Fruit fly (Drosophila melanogaster) whole organism, wandering third instar larva: ENCODE measurements around the gene CG45067.

Experiments
- Abd-B ChIP-seq: fragments of >200 bp; optimal IDR thresholded peaks from 2 replicates; lab custom pipeline; 2017; ENCODE audit warnings: missing biosample characterization, missing genetic modification characterization
- CG32264 ChIP-seq: fragments of 200-800 bp; sonication (Bioruptor generic); optimal IDR thresholded peaks from 2 replicates; lab custom pipeline; 2016; ENCODE audit warnings: missing biosample characterization, missing genetic modification characterization
- CG9705 ChIP-seq: fragments of 200-800 bp; sonication (Bioruptor generic); optimal IDR thresholded peaks from 2 replicates; lab custom pipeline; 2018; ENCODE audit warnings: missing biosample characterization, mild to moderate bottlenecking, missing genetic modification characterization
- CrebA ChIP-seq: fragments of 200-800 bp; sonication (Bioruptor generic); optimal IDR thresholded peaks from 2 replicates; lab custom pipeline; 2016; ENCODE audit warnings: missing biosample characterization, mild to moderate bottlenecking, missing genetic modification characterization, borderline replicate concordance
- Dfd ChIP-seq: fragments of >200 bp; optimal IDR thresholded peaks from 2 replicates; lab custom pipeline; 2017; ENCODE audit warnings: missing biosample characterization, missing genetic modification characterization
- Dif ChIP-seq: fragments of 200-275, 200-300 bp; sonication (Bioruptor generic); optimal IDR thresholded peaks from 2 replicates; lab custom pipeline; 2018; ENCODE audit warnings: missing biosample characterization, missing genetic modification characterization; ENCODE audit not compliant: partially characterized antibody
- GATAd ChIP-seq: sonication (Bioruptor generic); optimal IDR thresholded peaks from 2 replicates; lab custom pipeline; 2016; ENCODE audit warnings: missing biosample characterization, missing genetic modification characterization
- HLH106 ChIP-seq: fragments of 200-800 bp; optimal IDR thresholded peaks from 3 replicates; lab custom pipeline; 2019; ENCODE audit warnings: missing biosample characterization, mild to moderate bottlenecking, missing genetic modification characterization, moderate library complexity
- Hnf4 ChIP-seq: fragments of 200-800 bp; sonication (Bioruptor generic); optimal IDR thresholded peaks from 2 replicates; lab custom pipeline; 2016; ENCODE audit warnings: missing biosample characterization, mild to moderate bottlenecking, missing genetic modification characterization
- Hr78 ChIP-seq: fragments of >200 bp; optimal IDR thresholded peaks from 2 replicates; lab custom pipeline; 2017; ENCODE audit warnings: missing biosample characterization, missing genetic modification characterization
- Hr83 ChIP-seq: fragments of 200-300 bp; sonication (Bioruptor generic); optimal IDR thresholded peaks from 2 replicates; lab custom pipeline; 2016; ENCODE audit warnings: missing biosample characterization, mild to moderate bottlenecking, missing genetic modification characterization, moderate library complexity; ENCODE audit not compliant: poor library complexity, severe bottlenecking
- Jra ChIP-seq: sonication (Bioruptor generic); optimal IDR thresholded peaks from 2 replicates; lab custom pipeline; 2016; ENCODE audit warnings: missing biosample characterization, missing genetic modification characterization
- Mio ChIP-seq: sonication (Bioruptor generic); optimal IDR thresholded peaks from 2 replicates; lab custom pipeline; 2016; ENCODE audit warnings: missing biosample characterization, missing genetic modification characterization
- Myc ChIP-seq: fragments of >200 bp; optimal IDR thresholded peaks from 2 replicates; lab custom pipeline; 2017
- N ChIP-seq: fragments of >200 bp; optimal IDR thresholded peaks from 2 replicates; lab custom pipeline; 2018; ENCODE audit warnings: missing biosample characterization, missing external identifiers, missing genetic modification characterization
- OdsH ChIP-seq: fragments of 200-800 bp; sonication (Bioruptor generic); optimal IDR thresholded peaks from 2 replicates; lab custom pipeline; 2016; ENCODE audit warnings: missing biosample characterization, mild to moderate bottlenecking, missing genetic modification characterization
- Rel ChIP-seq, 2 experiments: fragments of 200-800 bp; sonication (Bioruptor generic) in 1 of 2; optimal IDR thresholded peaks; 2 replicates in 1 of 2; 3 replicates in 1 of 2; lab custom pipeline; 2016 to 2019; ENCODE audit warnings: mild to moderate bottlenecking in 2 of 2, missing biosample characterization in 2 of 2, missing genetic modification characterization in 2 of 2, moderate library complexity in 1 of 2
- Sp1 ChIP-seq: fragments of 200-800 bp; sonication (Bioruptor generic); optimal IDR thresholded peaks from 3 replicates; lab custom pipeline; 2019; ENCODE audit warnings: missing biosample characterization, mild to moderate bottlenecking, missing genetic modification characterization, moderate library complexity
- Vsx2 ChIP-seq: fragments of 200-300, 225-300 bp; sonication (Bioruptor generic); optimal IDR thresholded peaks from 2 replicates; lab custom pipeline; 2018; ENCODE audit warnings: missing biosample characterization, missing genetic modification characterization; ENCODE audit not compliant: partially characterized antibody
- br ChIP-seq: fragments of 200-800 bp; sonication (Bioruptor generic); optimal IDR thresholded peaks from 2 replicates; lab custom pipeline; 2016; ENCODE audit warnings: missing biosample characterization, missing genetic modification characterization
- brk ChIP-seq: fragments of 200-800 bp; sonication (Bioruptor generic); optimal IDR thresholded peaks from 2 replicates; lab custom pipeline; 2016; ENCODE audit warnings: missing biosample characterization, mild to moderate bottlenecking, missing genetic modification characterization
- dl ChIP-seq, 2 experiments: fragments of 175-275, 200-275 bp in 1 of 2; fragments of 200-275 bp in 1 of 2; sonication (Bioruptor generic); optimal IDR thresholded peaks; lab custom pipeline; 2018; ENCODE audit warnings: mild to moderate bottlenecking in 2 of 2, missing biosample characterization in 2 of 2, missing genetic modification characterization in 2 of 2, moderate library complexity in 2 of 2; ENCODE audit not compliant: partially characterized antibody in 2 of 2, insufficient read depth in 1 of 2
- dmrt93B ChIP-seq: fragments of 200-800 bp; sonication (Bioruptor generic); optimal IDR thresholded peaks from 2 replicates; lab custom pipeline; 2018; ENCODE audit warnings: missing biosample characterization, mild to moderate bottlenecking, missing genetic modification characterization
- dsf ChIP-seq: sonication (Bioruptor generic); optimal IDR thresholded peaks from 2 replicates; lab custom pipeline; 2016; ENCODE audit warnings: missing biosample characterization, missing genetic modification characterization, borderline replicate concordance
- ey ChIP-seq: fragments of 200-800 bp; sonication (Bioruptor generic); optimal IDR thresholded peaks from 2 replicates; lab custom pipeline; 2016; ENCODE audit warnings: missing biosample characterization, missing genetic modification characterization
- foxo ChIP-seq, 2 experiments: fragments of 200-800 bp; sonication (Bioruptor generic); optimal IDR thresholded peaks; 2 replicates in 1 of 2; 3 replicates in 1 of 2; lab custom pipeline; 2016 to 2017; ENCODE audit warnings: missing biosample characterization in 2 of 2, missing genetic modification characterization in 2 of 2
- fru ChIP-seq: fragments of 200-800 bp; sonication (Bioruptor generic); optimal IDR thresholded peaks from 3 replicates; lab custom pipeline; 2016; ENCODE audit warnings: missing biosample characterization, mild to moderate bottlenecking, missing genetic modification characterization
- h ChIP-seq: fragments of 200-800 bp; sonication (Bioruptor generic); optimal IDR thresholded peaks from 3 replicates; lab custom pipeline; 2016; ENCODE audit warnings: missing biosample characterization, mild to moderate bottlenecking, missing genetic modification characterization
- jim ChIP-seq: fragments of 175-275, 200-325 bp; sonication (Bioruptor generic); optimal IDR thresholded peaks from 2 replicates; lab custom pipeline; 2016; ENCODE audit warnings: missing biosample characterization, mild to moderate bottlenecking, missing genetic modification characterization
- lola ChIP-seq: fragments of >200 bp; optimal IDR thresholded peaks from 2 replicates; lab custom pipeline; 2017; ENCODE audit warnings: missing biosample characterization, missing genetic modification characterization
- pan ChIP-seq: fragments of >200 bp; optimal IDR thresholded peaks from 2 replicates; lab custom pipeline; 2017
- psq ChIP-seq: fragments of 200-800 bp; sonication (Bioruptor generic); optimal IDR thresholded peaks from 3 replicates; lab custom pipeline; 2017; ENCODE audit warnings: missing biosample characterization, mild to moderate bottlenecking, missing genetic modification characterization, moderate library complexity
- rgr ChIP-seq: fragments of 200-800 bp; sonication (Bioruptor generic); optimal IDR thresholded peaks from 3 replicates; lab custom pipeline; 2016; ENCODE audit warnings: missing biosample characterization, mild to moderate bottlenecking, missing genetic modification characterization
- sage ChIP-seq: fragments of 200-800 bp; sonication (Bioruptor generic); optimal IDR thresholded peaks from 2 replicates; lab custom pipeline; 2016; ENCODE audit warnings: missing biosample characterization, mild to moderate bottlenecking, missing genetic modification characterization
- sv ChIP-seq: fragments of 200-800 bp; sonication (Bioruptor generic); optimal IDR thresholded peaks from 3 replicates; lab custom pipeline; 2016; ENCODE audit warnings: missing biosample characterization, missing genetic modification characterization
- tai ChIP-seq: sonication (Bioruptor generic); optimal IDR thresholded peaks from 2 replicates; lab custom pipeline; 2016; ENCODE audit warnings: missing biosample characterization, missing genetic modification characterization
- usp ChIP-seq: fragments of >200 bp; optimal IDR thresholded peaks from 2 replicates; lab custom pipeline; 2017; ENCODE audit warnings: missing biosample characterization, missing genetic modification characterization
- woc ChIP-seq: sonication (Bioruptor generic); optimal IDR thresholded peaks from 2 replicates; lab custom pipeline; 2016; ENCODE audit warnings: missing biosample characterization, mild to moderate bottlenecking, missing genetic modification characterization

The CG45067 gene

dm6 chr3L:3077568-3078107 is 36.6 kb downstream of the CG45067 start:
- no peak for TF ChIP-seq CG9705 (GFP tag; lab: Kevin White, UChicago)
- TF ChIP-seq sv (GFP tag; lab: Kevin White, UChicago): no peak
- peak; percentile 3 for TF ChIP-seq tai (GFP tag; lab: Kevin White, UChicago)
- peak; percentile 64 for TF ChIP-seq Hnf4 (GFP tag; lab: Kevin White, UChicago)
- peak; percentile 51 for TF ChIP-seq woc (GFP tag; lab: Kevin White, UChicago)
- peak; percentile 59 for TF ChIP-seq fru (GFP tag; lab: Kevin White, UChicago)
- no peak for TF ChIP-seq Abd-B (GFP tag; lab: Kevin White, UChicago)
- no peak for TF ChIP-seq sage
- peak; percentile 89 for TF ChIP-seq CrebA (GFP tag; lab: Kevin White, UChicago)
- TF ChIP-seq Sp1: peak; percentile 81
- TF ChIP-seq brk (GFP tag; lab: Kevin White, UChicago): peak; percentile 22
- no peak for TF ChIP-seq usp
- peak; percentile 75 for TF ChIP-seq br (GFP tag; lab: Kevin White, UChicago)
- no peak for TF ChIP-seq dmrt93B (GFP tag; lab: Kevin White, UChicago)
- no peak for TF ChIP-seq GATAd (GFP tag; lab: Kevin White, UChicago)
- TF ChIP-seq N (GFP tag; lab: Kevin White, UChicago): no peak
- peak; percentile 30 for TF ChIP-seq HLH106 (tag; lab: Kevin White, UChicago)
- TF ChIP-seq Vsx2 (GFP tag; lab: Kevin White, UChicago): no peak
- peak; percentile 81 for TF ChIP-seq h
- TF ChIP-seq Jra (GFP tag; lab: Kevin White, UChicago): peak; percentile 87
- peak; percentile 82 for TF ChIP-seq Dif (GFP tag; lab: Kevin White, UChicago)
- peak; percentile 82 for TF ChIP-seq Hr83
- TF ChIP-seq Dfd (GFP tag; lab: Kevin White, UChicago): no peak
- TF ChIP-seq lola: no peak
- TF ChIP-seq rgr (GFP tag; lab: Kevin White, UChicago): peak; percentile 75
- no peak for TF ChIP-seq dsf (GFP tag; lab: Kevin White, UChicago)
- TF ChIP-seq dl (GFP tag; optimal IDR thresholded peaks at IDR 0.05; lab: Kevin White, UChicago; ENCODE audit: insufficient read depth in 1 of 2, partially characterized antibody in 2 of 2): peak; percentile 44 to 69
- peak; percentile 20 for TF ChIP-seq Myc (lab: Kevin White, UChicago)
- peak; percentile 44 for TF ChIP-seq jim (GFP tag; lab: Kevin White, UChicago)
- TF ChIP-seq Rel (GFP tag; optimal IDR thresholded peaks at IDR 0.05; lab: Kevin White, UChicago): peak; percentile 81
- peak; percentile 82 for TF ChIP-seq Rel (tag; optimal IDR thresholded peaks at IDR 0.05; lab: Kevin White, UChicago)
- TF ChIP-seq ey: peak; percentile 52
- TF ChIP-seq Mio (GFP tag; lab: Kevin White, UChicago): peak; percentile 42
- peak; percentile 59 to 79 for TF ChIP-seq foxo (GFP tag; optimal IDR thresholded peaks at IDR 0.05; lab: Kevin White, UChicago)
- peak; percentile 55 for TF ChIP-seq OdsH (GFP tag; lab: Kevin White, UChicago)
- TF ChIP-seq psq (GFP tag; lab: Kevin White, UChicago): peak; percentile 96
- no peak for TF ChIP-seq pan (lab: Kevin White, UChicago)
- no peak for TF ChIP-seq Hr78 (GFP tag; lab: Kevin White, UChicago)
- TF ChIP-seq CG32264: no peak

DNA sequence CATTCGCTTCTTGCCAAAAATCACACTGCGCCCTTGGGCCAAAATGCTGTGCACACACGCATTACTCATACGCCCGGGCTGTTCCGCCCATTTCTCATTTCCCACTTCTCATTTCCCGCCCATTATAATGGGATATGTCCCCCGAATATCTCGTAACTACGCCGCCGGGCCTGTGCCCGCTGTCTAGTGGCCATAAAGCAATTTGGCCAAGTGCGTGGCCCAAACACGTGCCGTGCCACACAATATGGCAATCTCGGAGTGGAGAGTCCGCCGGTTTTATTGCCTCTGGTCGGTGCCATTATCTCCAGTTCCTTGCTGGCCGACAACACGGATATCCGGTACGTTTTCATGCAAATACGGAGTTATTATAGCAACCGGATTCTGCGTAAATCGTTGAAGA is 37.3 kb downstream of the CG45067 start:
- TF ChIP-seq h (no peak), Dif (GFP tag; lab: Kevin White, UChicago) (no peak), HLH106 (tag; lab: Kevin White, UChicago) (no peak), Abd-B (GFP tag; lab: Kevin White, UChicago) (no peak)

DNA sequence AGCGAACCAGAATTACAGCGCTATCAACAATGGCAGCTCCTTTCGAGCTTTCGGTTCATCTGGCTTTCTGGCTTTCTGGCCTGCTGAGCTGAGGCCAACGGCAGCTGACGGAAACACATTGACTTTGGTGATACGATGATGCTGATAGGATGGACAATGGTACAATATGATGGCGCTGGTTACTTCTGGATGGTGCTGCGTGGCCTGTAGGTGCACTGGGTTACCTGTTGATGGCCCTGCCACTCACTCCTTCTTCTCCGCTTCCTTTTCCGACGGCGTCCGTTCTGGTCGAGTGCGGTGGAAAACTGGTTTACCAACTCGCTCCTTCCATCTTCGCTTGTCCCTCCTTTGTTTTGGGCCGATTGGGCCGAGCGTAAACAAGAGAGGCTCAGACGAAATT is 39.5 kb downstream of the CG45067 start:
- TF ChIP-seq Hnf4 (GFP tag; lab: Kevin White, UChicago) (no peak), sv (GFP tag; lab: Kevin White, UChicago) (no peak), psq (GFP tag; lab: Kevin White, UChicago) (peak; percentile 33), h (no peak), CrebA (GFP tag; lab: Kevin White, UChicago) (no peak), CG9705 (GFP tag; lab: Kevin White, UChicago) (no peak), Myc (lab: Kevin White, UChicago) (no peak), ey (no peak), N (GFP tag; lab: Kevin White, UChicago) (no peak), dl (GFP tag; optimal IDR thresholded peaks at IDR 0.05; lab: Kevin White, UChicago; ENCODE audit: insufficient read depth in 1 of 2, partially characterized antibody in 2 of 2) (no peak), fru (GFP tag; lab: Kevin White, UChicago) (peak; percentile 37), Jra (GFP tag; lab: Kevin White, UChicago) (no peak), Abd-B (GFP tag; lab: Kevin White, UChicago) (no peak), Vsx2 (GFP tag; lab: Kevin White, UChicago) (peak; percentile 70), dmrt93B (GFP tag; lab: Kevin White, UChicago) (no peak), tai (GFP tag; lab: Kevin White, UChicago) (no peak), rgr (GFP tag; lab: Kevin White, UChicago) (no peak), lola (no peak), Dif (GFP tag; lab: Kevin White, UChicago) (no peak), sage (no peak), pan (lab: Kevin White, UChicago) (no peak), Hr78 (GFP tag; lab: Kevin White, UChicago) (no peak)
